Worm (Caenorhabditis elegans): ENCODE data around the gene Y56A3A.16.
A peak's percentile ranks its signal among the peaks of the same experiment; 100 is the strongest.

Y56A3A.16 gene

ce11 chrIII:11920187-11920785 lies 6.2 kb upstream of the Y56A3A.16 start, which contains the start of the genes ccf-1 and trap-4:
Gene ccf-1 (minus strand): TSS chrIII:11920237.
Gene trap-4 (plus strand): TSS chrIII:11920735.
- TF ChIP-seq unc-55 (GFP tag; optimal IDR thresholded peaks at IDR 0.05) (peak; percentile 80), sma-9 (GFP tag; optimal IDR thresholded peaks at IDR 0.05) (peak; percentile 6), sma-9 (tag; optimal IDR thresholded peaks at IDR 0.05) (no peak), dmd-4 (tag; optimal IDR thresholded peaks at IDR 0.05) (no peak), sem-4 (tag; optimal IDR thresholded peaks at IDR 0.05) (peak; percentile 7), R02D3.7 (tag; optimal IDR thresholded peaks at IDR 0.05) (no peak), F13H6.1 (tag; optimal IDR thresholded peaks at IDR 0.05) (peak; percentile 16), elt-1 (tag; optimal IDR thresholded peaks at IDR 0.05) (no peak), nhr-25 (tag; optimal IDR thresholded peaks at IDR 0.05) (peak; percentile 34), nhr-23 (tag; optimal IDR thresholded peaks at IDR 0.05) (no peak), unc-39 (tag; optimal IDR thresholded peaks at IDR 0.05) (no peak), elt-3 (tag; optimal IDR thresholded peaks at IDR 0.05) (no peak), lin-13 (GFP tag; optimal IDR thresholded peaks at IDR 0.05) (peak; percentile 40), sma-3 (GFP tag; optimal IDR thresholded peaks at IDR 0.05) (peak; percentile 49), mdl-1 (tag; optimal IDR thresholded peaks at IDR 0.05) (no peak), ZK546.5 (tag; optimal IDR thresholded peaks at IDR 0.05) (no peak), nhr-10 (tag; optimal IDR thresholded peaks at IDR 0.05) (no peak), nhr-77 (tag; optimal IDR thresholded peaks at IDR 0.05) (no peak), nhr-11 (tag; optimal IDR thresholded peaks at IDR 0.05) (no peak), aly-2 (tag; optimal IDR thresholded peaks at IDR 0.05) (no peak), gmeb-1 (tag; optimal IDR thresholded peaks at IDR 0.05) (peak; percentile 48), mab-5 (tag; optimal IDR thresholded peaks at IDR 0.05) (no peak), ama-1 (optimal IDR thresholded peaks at IDR 0.05) (no peak), lin-11 (tag; optimal IDR thresholded peaks at IDR 0.05) (peak; percentile 45), nhr-6 (tag; optimal IDR thresholded peaks at IDR 0.05) (no peak), alr-1 (tag; optimal IDR thresholded peaks at IDR 0.05) (no peak), nhr-12 (tag; optimal IDR thresholded peaks at IDR 0.05) (no peak), Y55F3AM.14 (GFP tag; optimal IDR thresholded peaks at IDR 0.05) (no peak), peb-1 (tag; optimal IDR thresholded peaks at IDR 0.05) (no peak), blmp-1 (tag; optimal IDR thresholded peaks at IDR 0.05; ENCODE audit: insufficient read depth) (no peak), lsy-2 (tag; optimal IDR thresholded peaks at IDR 0.05) (peak; percentile 31 to 85), zag-1 (tag; optimal IDR thresholded peaks at IDR 0.05) (no peak), ceh-82 (tag; optimal IDR thresholded peaks at IDR 0.05) (no peak), ztf-4 (tag; optimal IDR thresholded peaks at IDR 0.05) (peak; percentile 52), ztf-11 (tag; optimal IDR thresholded peaks at IDR 0.05) (no peak), lin-39 (tag; optimal IDR thresholded peaks at IDR 0.05) (no peak), nhr-129 (tag; optimal IDR thresholded peaks at IDR 0.05) (peak; percentile 58), fos-1 (tag; optimal IDR thresholded peaks at IDR 0.05) (peak; percentile 30), crh-2 (tag; optimal IDR thresholded peaks at IDR 0.05) (peak; percentile 65), ztf-1 (GFP tag; conservative IDR thresholded peaks at IDR 0.05) (no peak), C34F6.9 (tag; optimal IDR thresholded peaks at IDR 0.05) (peak; percentile 68), egl-27 (tag; optimal IDR thresholded peaks at IDR 0.05) (no peak), mbf-1 (tag; optimal IDR thresholded peaks at IDR 0.05) (no peak), nhr-237 (tag; optimal IDR thresholded peaks at IDR 0.05) (no peak), snpc-4 (tag; optimal IDR thresholded peaks at IDR 0.05) (no peak), skn-1 (tag; optimal IDR thresholded peaks at IDR 0.05) (peak; percentile 25), ceh-16 (tag; optimal IDR thresholded peaks at IDR 0.05) (no peak), nhr-21 (tag; optimal IDR thresholded peaks at IDR 0.05) (peak; percentile 38), unc-62 (GFP tag; optimal IDR thresholded peaks at IDR 0.05) (no peak)
